Fruit fly (Drosophila melanogaster): ENCODE results near the gene mmy.

Gene mmy

DNA sequence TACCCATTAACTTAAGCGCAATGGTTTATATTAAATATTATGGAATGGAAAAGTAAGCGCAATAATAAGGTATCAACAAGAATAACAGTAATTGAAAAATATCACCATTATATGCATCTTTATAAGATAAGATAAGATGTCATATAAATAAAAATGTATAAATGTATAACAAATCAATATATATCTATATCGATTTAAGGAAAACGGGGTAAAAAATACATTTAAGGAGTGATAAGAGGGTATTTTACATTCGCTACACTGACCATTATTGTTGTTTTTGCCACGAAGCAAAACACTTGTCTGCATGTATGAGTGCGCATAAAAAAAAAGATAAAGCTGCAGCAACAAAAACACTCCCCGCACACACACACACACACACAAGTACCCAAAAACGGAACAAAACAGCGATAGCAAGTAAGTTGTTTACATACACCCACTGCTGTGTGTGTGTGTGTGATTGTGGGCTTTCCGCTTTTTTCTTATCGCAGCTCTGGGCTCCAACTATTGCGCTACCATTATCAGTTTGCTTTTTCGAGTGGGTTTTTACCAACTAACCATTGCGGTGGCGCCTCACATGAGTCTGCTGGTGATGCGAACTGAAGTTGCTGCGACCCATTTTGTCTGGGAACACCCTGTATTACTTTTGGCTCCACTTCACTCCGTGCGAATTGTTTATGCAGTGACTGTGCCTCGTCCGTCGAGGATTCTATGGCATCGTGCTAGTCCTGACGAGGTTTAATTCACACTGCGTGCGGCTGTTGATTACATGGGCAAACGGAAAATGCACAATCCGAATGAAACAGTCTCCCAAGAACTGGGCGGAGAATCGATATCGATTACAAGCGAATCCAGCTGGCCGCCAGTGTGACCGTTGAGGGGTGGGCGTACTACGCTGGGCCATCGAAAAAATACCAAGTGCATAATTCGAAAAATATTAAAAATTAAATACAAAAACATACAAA lies at the start of gene mmy:
TSS of gene mmy (minus strand) at position 829 of the 962 bp plus-strand sequence.
- peak; percentile 73 for TF ChIP-seq noc (tag; optimal IDR thresholded peaks at IDR 0.05)

DNA sequence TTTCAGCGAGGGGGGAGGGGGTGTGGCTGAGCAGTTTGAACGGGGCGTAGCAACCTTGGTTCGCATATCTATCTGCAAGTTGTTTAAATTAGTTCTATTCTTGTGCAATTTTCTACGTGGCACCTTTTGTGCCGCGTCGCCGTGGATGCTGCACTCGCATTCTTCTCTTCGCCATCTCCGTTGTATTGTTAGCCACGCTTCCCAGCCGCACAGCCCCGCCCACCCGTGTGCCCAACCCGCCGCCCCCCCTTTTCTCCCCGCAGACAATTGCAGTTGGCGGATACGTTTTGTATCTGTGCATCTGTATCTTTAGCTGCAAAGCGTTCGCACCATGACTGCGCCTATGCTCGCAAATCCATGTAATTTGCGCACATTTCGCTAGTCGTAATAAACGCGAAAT lies 40.2 kb upstream of the mmy start:
- no peak for TF ChIP-seq noc (tag; optimal IDR thresholded peaks at IDR 0.05)

dm6 chr2L:6508666-6509065 lies 35.0 kb upstream of the mmy start:
- no peak for TF ChIP-seq noc (tag; optimal IDR thresholded peaks at IDR 0.05)

- no peak for TF ChIP-seq noc (tag; optimal IDR thresholded peaks at IDR 0.05)
These were observed 30.0 kb upstream of the mmy start for dm6 chr2L:6503724-6504037.

DNA sequence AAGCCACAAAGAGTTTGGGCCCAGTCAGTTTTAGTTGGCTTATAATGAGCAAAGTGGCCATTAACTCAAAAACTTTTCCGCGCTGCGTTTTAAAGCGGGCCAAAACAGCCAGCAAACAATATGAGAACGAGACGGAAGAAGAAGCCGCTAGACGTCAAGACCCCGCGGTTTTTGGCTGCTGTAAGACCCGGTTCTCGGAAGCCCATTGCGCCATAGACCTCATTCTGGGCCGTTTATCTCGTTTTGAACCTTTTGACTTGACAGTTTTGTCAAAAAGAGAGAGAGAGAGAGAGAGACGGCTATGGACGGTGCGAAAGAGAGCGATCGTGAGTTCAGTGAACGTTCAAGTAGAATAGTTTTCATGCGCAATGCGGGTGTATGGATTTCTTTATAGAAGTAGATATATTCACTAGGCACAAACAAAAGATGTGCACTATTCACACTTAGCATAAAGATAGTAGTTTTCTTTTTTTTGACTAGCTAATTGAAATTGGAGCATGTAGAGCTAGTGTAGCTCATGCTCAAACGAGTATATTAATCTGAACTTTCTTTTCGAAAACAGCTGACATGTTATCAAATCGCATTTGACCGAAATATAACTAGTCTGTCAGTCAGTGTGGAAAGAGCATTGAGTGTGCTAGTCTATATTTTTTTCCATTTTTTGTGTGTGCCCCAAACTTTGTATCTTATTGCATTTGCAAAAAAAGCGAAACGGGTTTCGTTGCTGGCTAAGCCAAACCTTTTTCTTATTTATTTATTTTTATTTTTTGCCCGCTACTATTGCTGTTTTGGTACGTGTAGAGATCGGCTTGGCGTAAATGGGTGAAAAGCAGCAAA lies 29.4 kb upstream of the mmy start:
- no peak for TF ChIP-seq noc (tag; optimal IDR thresholded peaks at IDR 0.05)

dm6 chr2L:6500648-6501325 lies 27.1 kb upstream of the mmy start:
- TF ChIP-seq noc (tag; optimal IDR thresholded peaks at IDR 0.05), result no peak

DNA sequence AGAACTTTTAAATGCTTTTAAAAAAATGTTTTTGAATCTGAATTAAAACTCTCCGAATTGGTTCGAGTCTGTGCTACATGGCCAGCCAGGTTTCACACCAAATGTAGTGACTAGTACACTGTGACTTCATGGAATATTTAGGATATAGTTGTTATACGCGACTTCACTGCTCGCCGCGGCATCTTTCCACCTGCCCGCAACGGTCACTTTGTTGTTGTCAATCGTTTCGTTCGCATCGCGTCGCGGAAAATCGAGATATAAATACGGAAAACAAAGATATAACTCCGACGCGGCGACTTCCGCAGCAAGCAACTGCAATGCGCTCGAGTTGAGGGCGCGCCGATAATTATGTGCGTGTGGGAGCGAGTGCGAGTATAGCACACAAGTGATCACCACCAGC lies 24.7 kb upstream of the mmy start, which contains the start of gene CG31637:
TSS of gene CG31637 (plus strand) at position 200 of the 400 bp plus-strand sequence.
- no peak for TF ChIP-seq noc (tag; optimal IDR thresholded peaks at IDR 0.05)

DNA sequence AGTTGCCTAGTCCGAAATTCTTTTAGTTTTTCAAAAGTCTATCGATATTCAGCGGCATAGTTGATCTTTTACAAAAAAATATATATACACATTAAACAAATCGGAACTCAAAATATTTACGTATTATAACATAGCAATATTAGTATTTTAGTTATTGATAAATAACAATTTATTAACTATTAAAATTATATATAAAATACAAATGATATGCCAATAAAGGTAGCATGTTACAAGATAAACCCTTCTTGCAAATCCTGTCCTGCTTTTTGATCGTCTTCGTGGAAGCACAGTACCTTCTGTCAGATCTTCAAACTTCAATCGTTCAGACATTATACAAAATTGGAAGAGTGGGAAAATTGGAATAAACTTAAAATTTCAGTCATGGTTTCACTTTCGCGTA lies 23.0 kb upstream of the mmy start, which contains the start of gene CG9550:
TSS of gene CG9550 (plus strand) at position 301 of the 400 bp plus-strand sequence.
- no peak for TF ChIP-seq noc (tag; optimal IDR thresholded peaks at IDR 0.05)

DNA sequence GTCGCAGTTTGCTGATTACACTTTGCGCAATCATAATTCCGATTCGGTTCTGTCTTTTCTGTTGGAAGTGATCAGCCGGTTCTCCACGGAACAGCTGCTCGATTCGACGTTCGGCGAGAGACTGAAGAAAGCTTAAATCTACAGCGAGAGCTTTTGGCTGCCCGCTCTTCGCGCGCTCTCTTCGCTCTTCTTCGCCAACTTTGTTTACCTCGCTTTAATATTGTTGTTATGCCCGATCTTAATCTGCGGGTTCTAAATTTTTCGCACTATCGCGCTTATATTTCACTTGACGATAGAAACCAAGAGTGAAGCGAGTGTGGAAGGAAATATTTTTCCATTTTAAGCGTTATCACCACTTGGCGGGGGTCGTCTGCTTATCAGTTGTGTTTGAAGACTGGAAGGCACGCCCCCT lies 20.7 kb upstream of the mmy start, which contains the start of gene CG9547:
TSS of gene CG9547 (minus strand) at position 128 of the 412 bp plus-strand sequence.
- TF ChIP-seq noc (tag; optimal IDR thresholded peaks at IDR 0.05), result peak; percentile 99

dm6 chr2L:6490783-6491249 lies 17.1 kb upstream of the mmy start, which contains the start of the genes Phf5a and CG31638:
Gene Phf5a (minus strand): TSS chr2L:6490843.
Gene CG31638 (plus strand): TSS chr2L:6491061.
- peak; percentile 89 for TF ChIP-seq noc (tag; optimal IDR thresholded peaks at IDR 0.05)

dm6 chr2L:6488676-6489140 lies 15.0 kb upstream of the mmy start, which contains the start of the genes KFase and epsilonCOP:
Gene KFase (minus strand): TSS chr2L:6488756.
Gene epsilonCOP (plus strand): TSS chr2L:6489090.
- TF ChIP-seq noc (tag; optimal IDR thresholded peaks at IDR 0.05), result peak; percentile 34

dm6 chr2L:6481310-6481738 lies 7.6 kb upstream of the mmy start:
- TF ChIP-seq noc (tag; optimal IDR thresholded peaks at IDR 0.05), result no peak

- TF ChIP-seq noc (tag; optimal IDR thresholded peaks at IDR 0.05), result peak; percentile 50
These were observed 6.7 kb upstream of the mmy start, which contains the start of the genes Sec61alpha and Daxx for dm6 chr2L:6480212-6480994. Gene Sec61alpha (minus strand): TSS chr2L:6480575. Gene Daxx (plus strand): TSS chr2L:6480929.

- TF ChIP-seq noc (tag; optimal IDR thresholded peaks at IDR 0.05), result peak; percentile 52
These were observed 5.7 kb upstream of the mmy start for dm6 chr2L:6479226-6479906.

Data from whole organism, larva.